Worm (Caenorhabditis elegans) whole organism, L1 larva: Measurements from ENCODE around the gene skr-15.

Experiments used
- C04F5.9 ChIP-seq: sonication (generic microtip); optimal IDR thresholded peaks from 2 replicates; lab custom pipeline; 2016; ENCODE audit warnings: missing genetic modification characterization, missing compliant biosample characterization
- ceh-82 ChIP-seq, 3 experiments: fragments of 150-350 bp in 1 of 3; sonication (generic microtip) in 2 of 3; optimal IDR thresholded peaks; 2 replicates each; lab custom pipeline; 2014 to 2017; ENCODE audit warnings: missing biosample characterization in 3 of 3, missing genetic modification characterization in 3 of 3
- elt-3 ChIP-seq, 6 experiments: fragments of 150-350 bp in 1 of 6; sonication (generic microtip); optimal IDR thresholded peaks; 2 replicates each; lab custom pipeline; 2017 to 2018; ENCODE audit warnings: missing biosample characterization in 6 of 6, missing genetic modification characterization in 6 of 6, inconsistent platforms in 1 of 6
- ets-5 ChIP-seq: fragments of 200-800 bp; sonication (Bioruptor generic); IDR thresholded peaks from 2 replicates; pipeline ENCODE4 v1.3.6; 2022; ENCODE audit warnings: missing genetic modification characterization, missing compliant biosample characterization
- fkh-10 ChIP-seq: sonication (generic microtip); optimal IDR thresholded peaks from 2 replicates; lab custom pipeline; 2017; ENCODE audit warnings: missing biosample characterization, missing genetic modification reagents, missing genetic modification characterization
- mab-9 ChIP-seq: fragments of 200-800 bp; sonication (Bioruptor generic); IDR thresholded peaks from 2 replicates; pipeline ENCODE4 v1.3.6; 2022; ENCODE audit warnings: missing genetic modification reagents, missing genetic modification characterization, missing compliant biosample characterization
- mep-1 ChIP-seq: fragments of 150-350 bp; optimal IDR thresholded peaks from 2 replicates; lab custom pipeline; 2014; ENCODE audit warnings: missing biosample characterization, missing genetic modification characterization
- nhr-237 ChIP-seq: fragments of 150-350 bp; optimal IDR thresholded peaks from 2 replicates; lab custom pipeline; 2014; ENCODE audit warnings: missing biosample characterization, missing genetic modification characterization
- skn-1 ChIP-seq: fragments of 150-350 bp; optimal IDR thresholded peaks from 2 replicates; lab custom pipeline; 2014; ENCODE audit warnings: missing biosample characterization, missing genetic modification characterization
- snpc-4 ChIP-seq: fragments of 150-350 bp; optimal IDR thresholded peaks from 2 replicates; lab custom pipeline; 2014; ENCODE audit warnings: missing biosample characterization, missing genetic modification characterization
- tbx-2 ChIP-seq: sonication (generic microtip); optimal IDR thresholded peaks from 2 replicates; lab custom pipeline; 2016; ENCODE audit warnings: missing genetic modification characterization, missing compliant biosample characterization
- unc-62 ChIP-seq: fragments of 150-350 bp; optimal IDR thresholded peaks from 2 replicates; lab custom pipeline; 2014; ENCODE audit warnings: missing biosample characterization, missing genetic modification reagents, missing genetic modification characterization
- zag-1 ChIP-seq: fragments of 150-350 bp; optimal IDR thresholded peaks from 2 replicates; lab custom pipeline; 2014; ENCODE audit warnings: missing biosample characterization, missing genetic modification characterization

ce11 chrII:3775719-3776118 is 48.2 kb upstream of the skr-15 start, which contains the start of gene T24E12.3:
- TF ChIP-seq skn-1 (tag; lab: Kevin White, UChicago) (no peak), tbx-2 (tag; lab: Kevin White, UChicago) (no peak), ets-5 (GFP tag; lab: Robert Waterston, UW) (no peak), nhr-237 (tag; lab: Kevin White, UChicago) (no peak), unc-62 (GFP tag; lab: Kevin White, UChicago) (no peak), elt-3 (tag; optimal IDR thresholded peaks at IDR 0.05; lab: Kevin White, UChicago) (no peak), zag-1 (tag; lab: Kevin White, UChicago) (no peak), mep-1 (no peak), mab-9 (GFP tag; lab: Robert Waterston, UW) (no peak), fkh-10 (GFP tag; lab: Kevin White, UChicago) (no peak), ceh-82 (tag; optimal IDR thresholded peaks at IDR 0.05; lab: Kevin White, UChicago) (no peak), snpc-4 (tag; lab: Kevin White, UChicago) (no peak), C04F5.9 (tag; lab: Kevin White, UChicago) (no peak)
